Worm (Caenorhabditis elegans) whole organism, L4 larva: ENCODE measurements around the gene srh-207.
A peak's percentile ranks its signal among the peaks of the same experiment; 100 is the strongest.
"Not testable (repeated sequence)": the region's sequence is repeated elsewhere in the genome, so short reads cannot be mapped to it uniquely, and the experiment has no call there.

Experiments
- F10B5.3 ChIP-seq: sonication (generic microtip); optimal IDR thresholded peaks from 2 replicates; lab custom pipeline; 2016; ENCODE audit warnings: mild to moderate bottlenecking, missing genetic modification characterization, missing compliant biosample characterization
- F26F4.8 ChIP-seq: fragments of 200-800 bp; sonication (Bioruptor generic); conservative IDR thresholded peaks from 2 replicates; pipeline ENCODE4 v1.3.6; 2022; ENCODE audit warnings: missing genetic modification characterization, missing compliant biosample characterization
- T20F7.1 ChIP-seq: fragments of 200-800 bp; sonication (Bioruptor generic); optimal IDR thresholded peaks from 2 replicates; lab custom pipeline; 2018; ENCODE audit warnings: mild to moderate bottlenecking, missing genetic modification characterization, missing compliant biosample characterization
- T26A8.4 ChIP-seq: fragments of 200-800 bp; sonication (Bioruptor generic); IDR thresholded peaks from 2 replicates; pipeline ENCODE4 v1.3.6; 2022; ENCODE audit warnings: missing genetic modification characterization, missing compliant biosample characterization
- Y48G9A.11 ChIP-seq: fragments of 200-800 bp; sonication (Bioruptor generic); IDR thresholded peaks from 2 replicates; pipeline ENCODE4 v1.3.6; 2022; ENCODE audit warnings: missing genetic modification reagents, missing genetic modification characterization, missing compliant biosample characterization
- aha-1 ChIP-seq: fragments of 150-350 bp; peaks from one replicate; lab custom pipeline; 2014; ENCODE audit warnings: missing biosample characterization, missing genetic modification characterization
- aly-2 ChIP-seq: sonication (generic microtip); optimal IDR thresholded peaks from 2 replicates; lab custom pipeline; 2018; ENCODE audit warnings: missing biosample characterization, missing genetic modification characterization
- attf-4 ChIP-seq: sonication (generic microtip); optimal IDR thresholded peaks from 3 replicates; lab custom pipeline; 2017; ENCODE audit warnings: missing biosample characterization, missing genetic modification characterization
- ceh-32 ChIP-seq: sonication (generic microtip); optimal IDR thresholded peaks from 2 replicates; lab custom pipeline; 2016; ENCODE audit warnings: mild to moderate bottlenecking, missing genetic modification characterization, missing compliant biosample characterization; ENCODE audit not compliant: poor library complexity
- ctbp-1 ChIP-seq: fragments of 200-800 bp; sonication (Bioruptor generic); IDR thresholded peaks from 2 replicates; pipeline ENCODE4 v1.3.6; 2022; ENCODE audit warnings: missing genetic modification reagents, missing genetic modification characterization, missing compliant biosample characterization
- daf-19 ChIP-seq: fragments of 200-800 bp; sonication (Bioruptor generic); conservative IDR thresholded peaks from 2 replicates; pipeline ENCODE4 v1.3.6; 2022; ENCODE audit warnings: missing genetic modification characterization, missing compliant biosample characterization
- dve-1 ChIP-seq: sonication (generic microtip); optimal IDR thresholded peaks from 2 replicates; lab custom pipeline; 2017; ENCODE audit warnings: antibody characterized with exemption, mild to moderate bottlenecking, missing genetic modification characterization, missing compliant biosample characterization; ENCODE audit not compliant: insufficient read depth
- fkh-10 ChIP-seq: fragments of 150-350 bp; optimal IDR thresholded peaks from 2 replicates; lab custom pipeline; 2014; ENCODE audit warnings: missing biosample characterization, missing genetic modification reagents, missing genetic modification characterization
- fos-1 ChIP-seq: fragments of 150-350 bp; optimal IDR thresholded peaks from 2 replicates; lab custom pipeline; 2014; ENCODE audit warnings: missing biosample characterization, missing genetic modification characterization
- gei-8 ChIP-seq: fragments of 200-800 bp; sonication (Bioruptor generic); optimal IDR thresholded peaks from 2 replicates; lab custom pipeline; 2018; ENCODE audit warnings: mild to moderate bottlenecking, missing genetic modification characterization, missing compliant biosample characterization
- hlh-30 ChIP-seq: sonication (generic microtip); optimal IDR thresholded peaks from 2 replicates; lab custom pipeline; 2017; ENCODE audit warnings: antibody characterized with exemption, mild to moderate bottlenecking, missing genetic modification characterization, missing compliant biosample characterization; ENCODE audit not compliant: insufficient read depth
- hmg-1.1 ChIP-seq: fragments of 200-800 bp; sonication (Bioruptor generic); IDR thresholded peaks from 2 replicates; pipeline ENCODE4 v1.3.6; 2022; ENCODE audit warnings: missing genetic modification reagents, missing genetic modification characterization, missing compliant biosample characterization
- lin-13 ChIP-seq: fragments of 150-350 bp; optimal IDR thresholded peaks from 2 replicates; lab custom pipeline; 2014; ENCODE audit warnings: missing biosample characterization, missing genetic modification reagents, missing genetic modification characterization
- lin-15B ChIP-seq: fragments of 150-350 bp; sonication (generic microtip); optimal IDR thresholded peaks from 3 replicates; lab custom pipeline; 2014; ENCODE audit warnings: missing biosample characterization, missing genetic modification characterization
- lin-38 ChIP-seq: fragments of 200-800 bp; sonication (Bioruptor generic); IDR thresholded peaks from 2 replicates; pipeline ENCODE4 v1.3.6; 2022; ENCODE audit warnings: missing genetic modification reagents, missing genetic modification characterization, missing compliant biosample characterization
- lsy-2 ChIP-seq, 2 experiments: fragments of 150-350 bp in 1 of 2; sonication (generic microtip) in 1 of 2; optimal IDR thresholded peaks; 2 replicates each; lab custom pipeline; 2014 to 2017; ENCODE audit warnings: missing biosample characterization in 2 of 2, missing genetic modification characterization in 2 of 2
- mep-1 ChIP-seq: fragments of 150-350 bp; sonication (generic microtip); optimal IDR thresholded peaks from 3 replicates; lab custom pipeline; 2014; ENCODE audit warnings: missing biosample characterization, missing genetic modification characterization
- mes-2 ChIP-seq: sonication (generic microtip); optimal IDR thresholded peaks from 2 replicates; lab custom pipeline; 2016; ENCODE audit warnings: missing genotype, mild to moderate bottlenecking, missing genetic modification characterization, missing compliant biosample characterization; ENCODE audit not compliant: poor library complexity, severe bottlenecking
- mxl-2 ChIP-seq: fragments of 200-800 bp; sonication (Bioruptor generic); conservative IDR thresholded peaks from 2 replicates; pipeline ENCODE4 v1.3.6; 2022; ENCODE audit warnings: missing genetic modification reagents, missing genetic modification characterization, missing compliant biosample characterization
- nhr-102 ChIP-seq: sonication (generic microtip); optimal IDR thresholded peaks from 2 replicates; lab custom pipeline; 2016; ENCODE audit warnings: mild to moderate bottlenecking, missing genetic modification characterization, moderate library complexity, missing compliant biosample characterization
- nhr-76 ChIP-seq: fragments of 150-350 bp; optimal IDR thresholded peaks from 2 replicates; lab custom pipeline; 2014; ENCODE audit warnings: missing biosample characterization, missing genetic modification characterization
- php-3 ChIP-seq: fragments of 200-800 bp; sonication (Bioruptor generic); IDR thresholded peaks from 2 replicates; pipeline ENCODE4 v1.3.6; 2022; ENCODE audit warnings: missing genetic modification reagents, missing genetic modification characterization, missing compliant biosample characterization
- sdz-12 ChIP-seq: fragments of 200-800 bp; sonication (Bioruptor generic); optimal IDR thresholded peaks from 2 replicates; lab custom pipeline; 2018; ENCODE audit warnings: mild to moderate bottlenecking, missing genetic modification characterization, missing compliant biosample characterization
- set-16 ChIP-seq: fragments of 200-800 bp; sonication (Bioruptor generic); IDR thresholded peaks from 2 replicates; pipeline ENCODE4 v1.3.6; 2022; ENCODE audit warnings: missing genetic modification reagents, missing genetic modification characterization, missing compliant biosample characterization
- snpc-1.2 ChIP-seq: fragments of 200-800 bp; sonication (Bioruptor generic); IDR thresholded peaks from 2 replicates; pipeline ENCODE4 v1.3.6; 2022; ENCODE audit warnings: missing genetic modification reagents, missing genetic modification characterization, missing compliant biosample characterization
- spr-1 ChIP-seq: sonication (generic microtip); optimal IDR thresholded peaks from 2 replicates; lab custom pipeline; 2016; ENCODE audit warnings: mild to moderate bottlenecking, missing genetic modification characterization, missing compliant biosample characterization
- spr-3 ChIP-seq: fragments of 200-800 bp; sonication (Bioruptor generic); optimal IDR thresholded peaks from 2 replicates; lab custom pipeline; 2018; ENCODE audit warnings: mild to moderate bottlenecking, missing genetic modification characterization, missing compliant biosample characterization
- tag-97 ChIP-seq: fragments of 200-800 bp; sonication (Bioruptor generic); IDR thresholded peaks from 2 replicates; pipeline ENCODE4 v1.3.6; 2022; ENCODE audit warnings: missing genetic modification characterization, missing compliant biosample characterization
- tra-1 ChIP-seq: fragments of 200-800 bp; sonication (Bioruptor generic); IDR thresholded peaks from 2 replicates; pipeline ENCODE4 v1.3.6; 2022; ENCODE audit warnings: missing genetic modification reagents, missing genetic modification characterization, missing compliant biosample characterization
- unc-130 ChIP-seq: sonication (generic microtip); optimal IDR thresholded peaks from 2 replicates; lab custom pipeline; 2016; ENCODE audit warnings: missing genetic modification reagents, missing genetic modification characterization, missing compliant biosample characterization
- ztf-11 ChIP-seq: fragments of 150-350 bp; optimal IDR thresholded peaks from 2 replicates; lab custom pipeline; 2014; ENCODE audit warnings: missing biosample characterization, missing genetic modification characterization

The srh-207 gene

DNA sequence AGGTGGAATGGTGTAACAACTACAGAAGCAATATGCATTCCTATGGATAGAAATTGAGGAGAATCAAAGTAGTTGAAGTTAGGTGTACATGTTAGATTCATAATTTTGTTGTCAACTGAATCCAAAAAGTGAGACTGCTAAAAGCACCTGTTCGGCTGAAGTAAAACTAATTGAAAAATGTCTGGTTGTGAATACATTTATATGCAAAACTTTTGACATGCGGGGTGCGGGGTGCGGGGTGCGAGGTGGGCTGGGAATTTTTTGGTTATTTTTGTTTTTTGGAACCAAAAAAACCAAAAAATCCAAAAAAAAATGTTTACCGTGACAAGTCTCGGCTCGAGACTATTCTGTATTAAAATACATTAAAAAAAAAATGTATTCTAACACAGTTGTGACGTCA is at the start of gene srh-207:
Gene srh-207 (minus strand): TSS at position 101 of the 400 bp plus-strand sequence.
- no peak for TF ChIP-seq mep-1
- TF ChIP-seq nhr-76: no peak
- TF ChIP-seq hlh-30 (tag; lab: Kevin White, UChicago): no peak
- TF ChIP-seq fos-1 (tag; lab: Kevin White, UChicago): no peak
- TF ChIP-seq ctbp-1 (GFP tag; lab: Robert Waterston, UW): no peak
- no peak for TF ChIP-seq dve-1
- no peak for TF ChIP-seq tra-1 (GFP tag; lab: Robert Waterston, UW)
- TF ChIP-seq spr-1 (tag; lab: Kevin White, UChicago): no peak
- no peak for TF ChIP-seq lin-13 (GFP tag; lab: Kevin White, UChicago)
- no peak for TF ChIP-seq ztf-11 (tag; lab: Kevin White, UChicago)
- TF ChIP-seq lin-38 (GFP tag; lab: Robert Waterston, UW): no peak
- no peak for TF ChIP-seq lsy-2 (tag; optimal IDR thresholded peaks at IDR 0.05; lab: Kevin White, UChicago)
- TF ChIP-seq, all 104 proteins: peak for 0

DNA sequence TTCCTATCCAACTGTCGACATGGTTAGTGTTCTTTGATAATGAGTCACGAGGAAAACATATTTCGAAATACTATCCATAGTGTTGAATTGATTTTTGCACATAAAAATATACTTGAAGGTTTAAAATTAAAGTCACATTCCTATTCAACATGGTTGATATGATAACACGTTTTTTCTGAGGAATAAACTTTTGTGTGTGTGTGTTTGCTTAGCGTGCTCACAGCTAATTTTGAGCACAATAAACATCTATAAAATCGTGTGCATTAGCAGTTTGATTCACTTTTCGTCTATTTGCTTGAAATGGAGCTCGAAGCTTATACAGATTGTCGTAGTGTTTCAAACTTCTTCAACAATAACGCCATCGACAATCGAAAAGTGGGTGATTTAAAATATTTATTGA is 46.5 kb upstream of the srh-207 start, which contains the start of gene ZK228.10:
Gene ZK228.10 (plus strand): TSS at position 301 of the 400 bp plus-strand sequence.
- no peak for TF ChIP-seq aly-2 (tag; lab: Kevin White, UChicago)
- TF ChIP-seq F10B5.3 (tag; lab: Kevin White, UChicago): no peak
- TF ChIP-seq sdz-12 (GFP tag; lab: Kevin White, UChicago): no peak
- no peak for TF ChIP-seq fkh-10
- TF ChIP-seq tag-97 (GFP tag; lab: Robert Waterston, UW): no peak
- no peak for TF ChIP-seq set-16 (GFP tag; lab: Robert Waterston, UW)
- TF ChIP-seq snpc-1.2: no peak
- no peak for TF ChIP-seq spr-3 (GFP tag; lab: Kevin White, UChicago)

DNA sequence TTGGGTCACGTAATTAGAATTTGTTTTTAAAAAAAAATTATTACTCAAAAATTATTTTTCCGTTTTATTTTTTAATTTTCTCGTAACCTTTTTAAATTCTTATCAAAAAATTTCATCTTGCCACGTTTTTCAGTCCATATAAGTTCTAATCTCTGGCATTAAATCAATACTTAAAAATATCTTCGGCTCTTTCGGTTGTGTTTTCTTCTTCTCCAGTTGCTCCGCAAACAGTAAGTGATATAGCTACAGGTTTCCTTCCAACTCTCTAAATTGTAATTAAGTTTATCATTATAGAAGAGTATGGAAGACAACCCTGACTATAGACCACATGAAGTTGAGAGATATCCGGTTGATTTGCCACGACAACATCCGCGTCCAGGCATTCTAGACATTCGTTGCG is 34.1 kb upstream of the srh-207 start, which contains the start of gene ZK228.1:
Gene ZK228.1 (plus strand): TSS at position 301 of the 400 bp plus-strand sequence.
- TF ChIP-seq aha-1 (tag; lab: Kevin White, UChicago): peak; percentile 38
- no peak for TF ChIP-seq snpc-1.2
- TF ChIP-seq, all 104 proteins: peak for 1

DNA sequence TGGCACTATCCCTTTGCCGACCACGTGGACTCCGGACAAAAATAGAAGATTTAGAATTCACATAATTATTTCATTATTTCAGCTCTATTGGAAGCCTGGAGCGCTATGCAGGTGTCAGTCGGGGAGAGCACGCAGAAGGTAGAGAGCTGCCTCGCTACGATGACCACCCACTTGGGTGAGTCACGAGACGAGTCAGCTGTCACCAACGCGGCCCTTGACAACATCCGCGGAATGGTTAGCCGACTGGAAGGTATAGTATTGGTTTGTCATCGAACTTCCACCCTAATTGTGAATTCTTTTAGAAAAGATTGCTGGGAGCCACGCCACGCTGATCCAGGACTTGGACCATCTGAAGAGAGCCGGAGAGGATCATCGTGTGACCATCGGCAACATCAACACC is 29.4 kb upstream of the srh-207 start, which contains the start of gene ZK262.9:
Gene ZK262.9 (plus strand): TSS at position 301 of the 400 bp plus-strand sequence.
- not testable (repeated sequence) for TF ChIP-seq nhr-102; T26A8.4 (GFP tag; lab: Robert Waterston, UW); gei-8 (GFP tag; lab: Kevin White, UChicago)

DNA sequence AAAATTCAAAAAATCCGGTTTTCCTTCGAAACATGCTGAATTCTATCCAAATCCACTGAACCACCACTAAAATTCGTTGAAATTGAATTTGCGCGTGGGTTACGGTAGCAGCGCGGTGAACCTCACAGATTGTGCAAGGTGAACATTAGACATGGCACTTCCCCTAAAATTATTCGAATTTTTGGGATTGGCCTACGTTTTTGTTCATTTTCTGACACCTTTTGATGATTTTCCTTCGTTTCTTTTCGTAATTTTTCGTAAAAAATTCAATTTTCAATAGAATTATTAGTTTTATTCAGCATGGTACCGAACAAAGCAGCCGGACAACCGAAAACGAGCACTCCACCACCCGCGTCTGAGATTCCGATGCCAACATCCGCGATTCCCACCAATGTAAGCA is 28.0 kb upstream of the srh-207 start, which contains the start of gene ZK262.8:
Gene ZK262.8 (plus strand): TSS at position 301 of the 400 bp plus-strand sequence.
- TF ChIP-seq attf-4 (tag; lab: Kevin White, UChicago) (no peak), mes-2 (tag; lab: Kevin White, UChicago) (no peak)

DNA sequence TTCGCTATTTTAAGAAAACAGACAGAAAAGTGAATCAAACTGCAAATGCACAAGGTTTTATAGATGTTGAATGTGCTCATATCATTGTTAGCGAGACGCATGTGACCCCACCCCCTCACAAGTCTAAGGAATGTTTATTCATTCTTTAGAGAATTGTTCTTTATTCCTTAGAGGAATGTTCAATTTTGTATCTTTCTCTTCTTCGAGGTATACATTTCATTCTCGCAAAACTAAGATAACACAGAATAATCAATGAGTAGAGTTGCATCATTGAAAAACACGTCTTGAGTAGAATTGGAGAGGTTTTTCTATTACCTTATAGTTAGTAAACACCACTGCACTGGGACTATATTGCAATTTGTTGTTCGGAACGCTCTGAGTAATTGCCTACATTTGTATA is 24.9 kb upstream of the srh-207 start, which contains the start of gene ZK262.20:
Gene ZK262.20 (minus strand): TSS at position 101 of the 400 bp plus-strand sequence.
- TF ChIP-seq daf-19 (GFP tag; lab: Robert Waterston, UW) (no peak), ceh-32 (tag; lab: Kevin White, UChicago) (no peak), Y48G9A.11 (no peak), T20F7.1 (GFP tag; lab: Kevin White, UChicago) (no peak), hmg-1.1 (no peak), unc-130 (GFP tag; lab: Kevin White, UChicago) (no peak), mxl-2 (GFP tag; lab: Robert Waterston, UW) (no peak), F26F4.8 (no peak), nhr-76 (no peak), lin-15B (tag; lab: Kevin White, UChicago) (no peak), php-3 (GFP tag; lab: Robert Waterston, UW) (no peak), tra-1 (GFP tag; lab: Robert Waterston, UW) (no peak)
- TF ChIP-seq, all 104 proteins: peak for 0
